Worm (Caenorhabditis elegans) whole organism, L1 larva: ENCODE data around the gene W06A11.1.

Experiments used
- ces-1 ChIP-seq: fragments of 150-350 bp; optimal IDR thresholded peaks from 2 replicates; lab custom pipeline; 2014; ENCODE audit warnings: missing biosample characterization, missing genetic modification reagents, missing genetic modification characterization
- vab-15 ChIP-seq: sonication (generic microtip); optimal IDR thresholded peaks from 2 replicates; lab custom pipeline; 2017; ENCODE audit warnings: missing genotype, mild to moderate bottlenecking, missing genetic modification characterization, missing compliant biosample characterization

DNA sequence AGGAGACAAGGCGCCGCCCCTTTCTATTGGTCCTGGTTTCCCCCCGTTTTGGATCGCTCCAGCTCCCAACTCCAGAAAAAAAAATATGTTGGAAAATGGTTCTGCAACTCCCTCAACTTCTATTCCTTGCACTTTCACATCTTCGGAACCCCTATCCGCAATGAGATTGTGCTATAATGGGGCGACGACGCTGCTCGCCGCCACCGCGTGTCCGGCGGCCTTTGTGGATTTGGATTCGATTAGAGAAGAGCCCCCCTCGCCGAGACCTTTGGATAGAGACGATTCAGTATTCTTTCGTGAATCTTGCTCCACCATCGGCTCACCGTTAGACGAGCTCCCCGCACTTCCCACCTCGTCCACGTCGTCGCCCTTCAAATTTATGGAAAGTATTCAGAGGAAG lies 39.8 kb downstream of the W06A11.1 start:
- TF ChIP-seq vab-15 (tag; lab: Kevin White, UChicago) (no peak), ces-1 (GFP tag; lab: Kevin White, UChicago) (no peak)
